Worm (Caenorhabditis elegans) whole organism, mixed stage, embryonic: ENCODE data around the gene hpo-7.
A peak's percentile ranks its signal among the peaks of the same experiment; 100 is the strongest.
"Not testable (repeated sequence)": the region's sequence is repeated elsewhere in the genome, so short reads cannot be mapped to it uniquely, and the experiment has no call there.

Experiments
- M03D4.4 ChIP-seq: sonication (generic microtip); optimal IDR thresholded peaks from 2 replicates; lab custom pipeline; 2017; ENCODE audit warnings: mild to moderate bottlenecking, missing genetic modification characterization, missing compliant biosample characterization
- blmp-1 ChIP-seq: fragments of 150-350 bp; optimal IDR thresholded peaks from 2 replicates; lab custom pipeline; 2014; ENCODE audit warnings: missing biosample characterization, missing genetic modification characterization
- ceh-39 ChIP-seq: fragments of 150-350 bp; optimal IDR thresholded peaks from 2 replicates; lab custom pipeline; 2014; ENCODE audit warnings: missing biosample characterization, missing genetic modification characterization
- ceh-43 ChIP-seq: fragments of 200-800 bp; sonication (Bioruptor generic); optimal IDR thresholded peaks from 2 replicates; lab custom pipeline; 2018; ENCODE audit warnings: mild to moderate bottlenecking, missing genetic modification characterization, moderate library complexity, missing compliant biosample characterization
- ceh-83 ChIP-seq: fragments of 200-800 bp; sonication (Bioruptor generic); optimal IDR thresholded peaks from 2 replicates; lab custom pipeline; 2018; ENCODE audit warnings: mild to moderate bottlenecking, missing genetic modification characterization, missing compliant biosample characterization
- ces-1 ChIP-seq: fragments of 150-350 bp; optimal IDR thresholded peaks from 2 replicates; lab custom pipeline; 2014; ENCODE audit warnings: missing biosample characterization, missing genetic modification reagents, missing genetic modification characterization
- cnd-1 ChIP-seq: fragments of 200-800 bp; sonication (Bioruptor generic); optimal IDR thresholded peaks from 2 replicates; lab custom pipeline; 2018; ENCODE audit warnings: mild to moderate bottlenecking, missing genetic modification characterization, missing compliant biosample characterization
- drap-1 ChIP-seq: fragments of 200-800 bp; sonication (Bioruptor generic); optimal IDR thresholded peaks from 3 replicates; lab custom pipeline; 2018; ENCODE audit warnings: mild to moderate bottlenecking, missing genetic modification characterization, missing compliant biosample characterization
- elt-1 ChIP-seq: sonication (generic microtip); optimal IDR thresholded peaks from 2 replicates; lab custom pipeline; 2017; ENCODE audit warnings: missing genetic modification characterization, mild to moderate bottlenecking, missing compliant biosample characterization, antibody characterized with exemption, moderate library complexity, borderline replicate concordance; ENCODE audit not compliant: insufficient read depth
- elt-3 ChIP-seq: fragments of 150-350 bp; optimal IDR thresholded peaks from 2 replicates; lab custom pipeline; 2014; ENCODE audit warnings: missing biosample characterization, missing genetic modification characterization
- flh-1 ChIP-seq: fragments of 200-800 bp; sonication (Bioruptor generic); optimal IDR thresholded peaks from 2 replicates; lab custom pipeline; 2018; ENCODE audit warnings: mild to moderate bottlenecking, missing genetic modification characterization, moderate library complexity, missing compliant biosample characterization
- ham-2 ChIP-seq: fragments of 200-800 bp; sonication (Bioruptor generic); optimal IDR thresholded peaks from 2 replicates; lab custom pipeline; 2018; ENCODE audit warnings: mild to moderate bottlenecking, missing genetic modification characterization, missing compliant biosample characterization
- hlh-1 ChIP-seq: fragments of 150-350 bp; optimal IDR thresholded peaks from 2 replicates; lab custom pipeline; 2014; ENCODE audit warnings: missing biosample characterization, missing genetic modification reagents, missing genetic modification characterization
- lin-13 ChIP-seq: fragments of 150-350 bp; optimal IDR thresholded peaks from 2 replicates; lab custom pipeline; 2014; ENCODE audit warnings: missing biosample characterization, missing genetic modification characterization
- lin-32 ChIP-seq: fragments of 200-800 bp; sonication (Bioruptor generic); optimal IDR thresholded peaks from 2 replicates; lab custom pipeline; 2018; ENCODE audit warnings: mild to moderate bottlenecking, missing genetic modification characterization, missing compliant biosample characterization
- lsy-2 ChIP-seq: fragments of 150-350 bp; optimal IDR thresholded peaks from 2 replicates; lab custom pipeline; 2014; ENCODE audit warnings: missing biosample characterization, missing genetic modification characterization
- mab-5 ChIP-seq: fragments of 150-350 bp; optimal IDR thresholded peaks from 2 replicates; lab custom pipeline; 2014; ENCODE audit warnings: missing biosample characterization, missing genetic modification characterization
- mls-2 ChIP-seq: sonication (generic microtip); optimal IDR thresholded peaks from 2 replicates; lab custom pipeline; 2016; ENCODE audit warnings: mild to moderate bottlenecking, missing genetic modification characterization, moderate library complexity, missing compliant biosample characterization
- nhr-2 ChIP-seq: fragments of 150-350 bp; optimal IDR thresholded peaks from 2 replicates; lab custom pipeline; 2014; ENCODE audit warnings: missing biosample characterization, missing genetic modification characterization
- nhr-237 ChIP-seq: fragments of 150-350 bp; optimal IDR thresholded peaks from 2 replicates; lab custom pipeline; 2014; ENCODE audit warnings: missing biosample characterization, missing genetic modification characterization
- nhr-28 ChIP-seq: fragments of 150-350 bp; optimal IDR thresholded peaks from 2 replicates; lab custom pipeline; 2014; ENCODE audit warnings: missing biosample characterization, missing genetic modification characterization
- pha-4 ChIP-seq: fragments of 150-350 bp; optimal IDR thresholded peaks from 2 replicates; lab custom pipeline; 2018; ENCODE audit warnings: missing biosample characterization, missing genetic modification reagents, missing genetic modification characterization
- snpc-4 ChIP-seq: fragments of 150-350 bp; optimal IDR thresholded peaks from 2 replicates; lab custom pipeline; 2014; ENCODE audit warnings: missing biosample characterization, missing genetic modification characterization
- sptf-1 ChIP-seq: sonication (generic microtip); optimal IDR thresholded peaks from 2 replicates; lab custom pipeline; 2017; ENCODE audit warnings: mild to moderate bottlenecking, missing genetic modification characterization, moderate library complexity, missing compliant biosample characterization
- tbx-8 ChIP-seq: fragments of 200-800 bp; sonication (Bioruptor generic); optimal IDR thresholded peaks from 2 replicates; lab custom pipeline; 2018; ENCODE audit warnings: mild to moderate bottlenecking, missing genetic modification characterization, moderate library complexity, missing compliant biosample characterization
- unc-62 ChIP-seq: fragments of 150-350 bp; optimal IDR thresholded peaks from 2 replicates; lab custom pipeline; 2014; ENCODE audit warnings: missing biosample characterization, missing genetic modification reagents, missing genetic modification characterization
- zip-8 ChIP-seq: fragments of 150-350 bp; optimal IDR thresholded peaks from 2 replicates; lab custom pipeline; 2014; ENCODE audit warnings: missing biosample characterization, missing genetic modification characterization
- ztf-11 ChIP-seq: fragments of 150-350 bp; optimal IDR thresholded peaks from 2 replicates; lab custom pipeline; 2014; ENCODE audit warnings: missing biosample characterization, missing genetic modification characterization

hpo-7 gene

DNA sequence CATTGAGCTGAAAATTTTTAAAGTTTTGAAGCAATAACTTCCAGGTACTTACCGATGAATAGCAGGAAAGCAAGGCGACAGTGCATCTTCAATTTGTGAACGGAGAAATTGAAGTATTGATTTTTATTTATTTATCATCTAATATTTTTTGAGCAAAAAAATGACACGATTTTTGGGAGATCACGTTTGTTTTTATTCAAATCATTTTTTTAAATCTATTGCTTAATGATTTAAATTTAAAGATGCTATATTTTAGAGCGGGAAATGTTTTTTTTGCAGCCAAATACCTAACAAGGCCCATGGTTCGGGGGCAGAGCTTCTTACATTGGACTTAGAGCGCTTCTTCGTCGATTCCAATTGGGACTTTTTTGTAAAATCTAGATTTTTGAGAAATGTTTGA is 30.9 kb upstream of the hpo-7 start, which contains the start of gene C33C12.4:
Gene C33C12.4, minus strand, starts transcription at position 101 of the 400 bp plus-strand sequence.
- TF ChIP-seq blmp-1 (tag; lab: Kevin White, UChicago) (no peak), pha-4 (tag; lab: Kevin White, UChicago) (no peak), snpc-4 (tag; lab: Kevin White, UChicago) (no peak), nhr-2 (tag; lab: Kevin White, UChicago) (no peak), cnd-1 (no peak), mab-5 (tag; lab: Kevin White, UChicago) (no peak), lsy-2 (tag; lab: Kevin White, UChicago) (no peak), zip-8 (tag; lab: Kevin White, UChicago) (no peak), hlh-1 (tag; lab: Kevin White, UChicago) (no peak)

DNA sequence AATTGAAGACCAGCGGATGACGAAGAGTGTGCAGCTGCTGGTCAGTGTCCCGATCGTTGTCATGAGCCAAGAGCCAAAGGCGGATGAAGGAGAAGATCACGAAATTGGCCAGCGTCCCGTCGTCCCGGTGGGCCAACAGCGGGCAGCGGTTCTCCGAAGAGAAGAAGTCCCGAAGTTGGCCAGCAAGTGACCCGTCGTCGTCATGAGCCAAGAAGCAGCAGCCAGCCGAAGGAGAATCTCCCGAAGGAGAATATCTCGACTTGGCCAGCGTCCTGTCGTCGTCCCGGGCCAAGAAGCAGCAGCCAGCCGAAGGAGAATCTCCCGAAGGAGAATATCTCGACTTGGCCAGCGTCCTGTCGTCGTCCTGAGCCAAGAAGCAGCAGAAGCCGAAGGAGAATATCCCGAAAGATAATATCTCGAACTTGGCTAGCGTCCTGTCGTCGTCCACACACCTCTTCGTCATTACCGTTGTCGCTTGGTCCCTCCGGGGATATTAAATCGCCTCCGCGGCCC is 27.9 kb upstream of the hpo-7 start, which contains the start of gene C33C12.11:
Gene C33C12.11, minus strand, starts transcription at position 463 of the 513 bp plus-strand sequence.
- TF ChIP-seq nhr-2 (tag; lab: Kevin White, UChicago); ceh-83 (GFP tag; lab: Kevin White, UChicago); ces-1 (GFP tag; lab: Kevin White, UChicago): not testable (repeated sequence)

DNA sequence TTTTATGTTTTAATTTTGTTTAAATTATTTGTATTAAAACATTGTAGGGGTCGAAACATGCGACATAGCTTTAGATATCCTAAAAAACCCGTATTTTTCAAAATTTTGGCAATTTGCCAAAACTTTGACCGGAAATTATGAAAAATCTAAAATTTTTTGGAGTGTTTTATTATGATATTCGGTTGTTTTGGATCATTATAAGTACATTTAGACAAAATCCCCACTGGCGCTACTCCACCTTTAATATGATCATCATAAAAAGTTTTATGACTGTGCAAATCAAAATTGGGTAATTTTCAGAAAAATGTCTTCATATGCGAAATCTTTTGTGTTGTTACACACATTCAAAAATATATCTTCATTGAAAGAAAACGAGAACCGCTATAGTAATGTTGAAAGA is 18.2 kb upstream of the hpo-7 start, which contains the start of gene math-18:
Gene math-18, plus strand, starts transcription at position 301 of the 400 bp plus-strand sequence.
- not testable (repeated sequence) for TF ChIP-seq lin-13 (tag; lab: Kevin White, UChicago); ztf-11 (tag; lab: Kevin White, UChicago); tbx-8 (GFP tag; lab: Kevin White, UChicago)

- no peak for TF ChIP-seq sptf-1 (tag; lab: Kevin White, UChicago)
- no peak for TF ChIP-seq hlh-1 (tag; lab: Kevin White, UChicago)
These were observed 17.0 kb upstream of the hpo-7 start for ce11 chrII:2152455-2152854.

DNA sequence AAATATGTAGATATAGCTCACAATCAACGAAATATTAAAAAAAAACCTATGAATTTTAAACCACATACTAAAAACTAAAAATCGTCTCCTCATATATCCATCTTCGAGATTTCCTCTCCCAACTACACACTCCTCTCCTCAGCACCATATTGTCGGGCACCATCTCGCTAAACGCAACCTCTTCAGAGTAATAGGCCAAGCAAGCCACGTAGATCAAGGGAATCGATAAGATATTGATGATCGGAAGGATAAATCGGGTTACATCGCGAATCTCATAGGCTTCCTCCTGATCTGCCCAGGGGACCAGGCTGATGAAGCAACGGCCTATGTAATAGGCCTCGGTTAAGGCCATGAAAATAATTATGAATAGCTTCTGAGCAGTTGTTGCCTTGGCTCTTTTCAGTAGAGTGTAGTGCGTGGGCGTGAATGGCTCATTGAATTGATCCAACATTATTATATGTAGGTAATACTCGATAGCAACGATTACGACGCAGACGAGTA is 15.0 kb upstream of the hpo-7 start, which contains the start of the genes C40A11.7 and C40A11.8:
Gene C40A11.7, minus strand, starts transcription at position 101 of the 501 bp plus-strand sequence.
Gene C40A11.8, minus strand, starts transcription at position 451 of the 501 bp plus-strand sequence.
- TF ChIP-seq elt-1 (tag; lab: Kevin White, UChicago) (peak; percentile 74), nhr-237 (tag; lab: Kevin White, UChicago) (no peak)

DNA sequence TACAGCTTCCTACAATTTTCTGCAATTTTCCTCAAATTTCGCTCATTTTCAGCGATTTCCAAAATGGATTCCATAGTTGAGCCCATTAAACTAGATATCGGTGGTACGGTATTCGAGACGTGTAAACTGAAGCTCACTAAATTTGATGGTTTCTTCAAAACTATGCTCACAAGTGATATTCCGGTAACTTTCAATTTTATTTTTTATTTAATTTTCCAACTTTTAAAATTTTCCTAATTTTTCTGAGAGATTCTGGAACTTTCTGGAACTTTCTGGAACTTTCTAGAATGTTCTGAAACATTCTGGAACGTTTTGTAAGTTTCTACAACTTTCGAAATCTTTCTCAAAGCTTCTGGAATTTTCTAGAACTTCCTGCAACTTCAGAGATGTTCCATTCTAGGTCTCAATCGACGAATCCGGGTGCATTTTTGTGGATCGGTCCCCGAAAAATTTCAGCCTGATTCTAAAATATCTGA is 11.4 kb upstream of the hpo-7 start, which contains the start of gene C40A11.2:
Gene C40A11.2, plus strand, starts transcription at position 51 of the 476 bp plus-strand sequence.
- TF ChIP-seq lin-13 (tag; lab: Kevin White, UChicago) (no peak), zip-8 (tag; lab: Kevin White, UChicago) (no peak), lsy-2 (tag; lab: Kevin White, UChicago) (no peak), flh-1 (no peak), mab-5 (tag; lab: Kevin White, UChicago) (no peak), lin-32 (GFP tag; lab: Kevin White, UChicago) (no peak), nhr-237 (tag; lab: Kevin White, UChicago) (no peak), tbx-8 (GFP tag; lab: Kevin White, UChicago) (no peak), elt-3 (tag; lab: Kevin White, UChicago) (no peak), nhr-28 (no peak), mls-2 (tag; lab: Kevin White, UChicago) (no peak), drap-1 (GFP tag; lab: Kevin White, UChicago) (no peak), ceh-43 (no peak), nhr-2 (tag; lab: Kevin White, UChicago) (no peak)

ce11 chrII:2145566-2145965 is 10.1 kb upstream of the hpo-7 start, which contains the start of gene C40A11.6:
C40A11.6 (minus strand) TSS chrII:2145666.
- TF ChIP-seq unc-62 (GFP tag; lab: Kevin White, UChicago) (no peak), elt-3 (tag; lab: Kevin White, UChicago) (no peak), ceh-39 (tag; lab: Kevin White, UChicago) (peak; percentile 22), lsy-2 (tag; lab: Kevin White, UChicago) (no peak), ham-2 (GFP tag; lab: Kevin White, UChicago) (no peak), snpc-4 (tag; lab: Kevin White, UChicago) (no peak), cnd-1 (peak; percentile 51), M03D4.4 (tag; lab: Kevin White, UChicago) (no peak), ceh-83 (GFP tag; lab: Kevin White, UChicago) (no peak), mab-5 (tag; lab: Kevin White, UChicago) (no peak)
